Fruit fly (Drosophila melanogaster): Measurements from ENCODE around the gene CG10674.

DNA sequence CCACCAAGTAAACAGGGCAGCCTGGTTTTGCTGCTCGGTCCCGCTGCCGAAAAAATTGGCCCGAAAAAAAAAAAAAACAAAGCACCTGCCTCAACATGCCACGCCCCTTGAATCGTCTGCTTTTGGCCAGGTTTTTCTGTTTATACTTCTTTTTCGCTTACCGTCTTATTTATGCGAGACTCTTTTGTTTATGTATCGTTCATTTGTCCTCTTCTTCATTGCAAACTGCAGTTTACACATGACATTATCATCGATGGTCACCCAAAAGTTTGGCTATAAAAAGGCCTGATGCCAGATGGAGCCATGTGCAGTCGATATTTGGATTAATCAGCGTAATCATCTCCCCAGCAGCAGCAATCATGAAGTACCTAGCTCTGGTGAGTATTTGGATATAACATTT lies 4.8 kb downstream of the CG10674 start, which contains the start of gene CG15212:
- no peak for TF ChIP-seq Myc (optimal IDR thresholded peaks at IDR 0.05)
- TF ChIP-seq ttk (optimal IDR thresholded peaks at IDR 0.05): no peak
- no peak for TF ChIP-seq psq (optimal IDR thresholded peaks at IDR 0.05)
- TF ChIP-seq insv (optimal IDR thresholded peaks at IDR 0.05): no peak
